Worm (Caenorhabditis elegans) whole organism, young adult: Measurements from ENCODE around the gene mboa-2.

ENCODE experiments used
- B0261.1 ChIP-seq: sonication (generic microtip); optimal IDR thresholded peaks from 2 replicates; lab custom pipeline; 2016; ENCODE audit warnings: mild to moderate bottlenecking, missing genetic modification characterization, moderate library complexity, missing compliant biosample characterization
- B0336.3 ChIP-seq: fragments of 200-800 bp; sonication (Bioruptor generic); IDR thresholded peaks from 2 replicates; pipeline ENCODE4 v1.3.6; 2022; ENCODE audit warnings: missing genetic modification characterization, missing compliant biosample characterization
- C06A6.2 ChIP-seq: fragments of 200-800 bp; sonication (Bioruptor generic); conservative IDR thresholded peaks from 2 replicates; pipeline ENCODE4 v1.3.6; 2022; ENCODE audit warnings: missing genetic modification characterization, missing compliant biosample characterization
- F39B2.1 ChIP-seq: fragments of 200-800 bp; sonication (Bioruptor generic); IDR thresholded peaks from 2 replicates; pipeline ENCODE4 v1.3.6; 2022; ENCODE audit warnings: missing genetic modification reagents, missing genetic modification characterization, missing compliant biosample characterization
- F49E8.2 ChIP-seq: sonication (generic microtip); optimal IDR thresholded peaks from 3 replicates; lab custom pipeline; 2017; ENCODE audit warnings: missing genetic modification characterization, mild to moderate bottlenecking, missing compliant biosample characterization, antibody characterized with exemption, moderate library complexity; ENCODE audit not compliant: insufficient read depth
- Y53F4B.3 ChIP-seq: fragments of 200-800 bp; sonication (Bioruptor generic); IDR thresholded peaks from 2 replicates; pipeline ENCODE4 v1.3.6; 2022; ENCODE audit warnings: missing genetic modification reagents, missing genetic modification characterization, missing compliant biosample characterization
- akir-1 ChIP-seq: fragments of 200-800 bp; sonication (Bioruptor generic); optimal IDR thresholded peaks from 2 replicates; lab custom pipeline; 2018; ENCODE audit warnings: mild to moderate bottlenecking, missing genetic modification characterization, moderate library complexity, missing compliant biosample characterization
- ama-1 ChIP-seq, 3 experiments: fragments of 150-350 bp in 1 of 3; sonication (generic microtip) in 2 of 3; optimal IDR thresholded peaks; 2 replicates each; lab custom pipeline; 2014 to 2018; ENCODE audit warnings: missing biosample characterization in 2 of 3, missing genetic modification characterization in 2 of 3, missing genetic modification reagents in 2 of 3
- aptf-2 ChIP-seq: fragments of 200-800 bp; sonication (Bioruptor generic); conservative IDR thresholded peaks from 2 replicates; pipeline ENCODE4 v1.3.6; 2022; ENCODE audit warnings: missing genetic modification reagents, missing genetic modification characterization, missing compliant biosample characterization
- aptf-3 ChIP-seq: fragments of 200-800 bp; sonication (Bioruptor generic); IDR thresholded peaks from 2 replicates; pipeline ENCODE4 v1.3.6; 2022; ENCODE audit warnings: missing genetic modification characterization, missing compliant biosample characterization
- athp-1 ChIP-seq: sonication (generic microtip); optimal IDR thresholded peaks from 2 replicates; lab custom pipeline; 2017; ENCODE audit warnings: mild to moderate bottlenecking, missing genetic modification characterization, missing compliant biosample characterization
- attf-5 ChIP-seq: fragments of 200-800 bp; sonication (Bioruptor generic); optimal IDR thresholded peaks from 2 replicates; lab custom pipeline; 2018; ENCODE audit warnings: mild to moderate bottlenecking, missing genetic modification characterization, missing compliant biosample characterization
- bed-1 ChIP-seq: fragments of 200-800 bp; sonication (Bioruptor generic); IDR thresholded peaks from 2 replicates; pipeline ENCODE4 v1.3.6; 2022; ENCODE audit warnings: missing genetic modification reagents, missing genetic modification characterization, missing compliant biosample characterization
- ceh-100 ChIP-seq: fragments of 200-800 bp; sonication (Bioruptor generic); IDR thresholded peaks from 2 replicates; pipeline ENCODE4 v1.3.6; 2022; ENCODE audit warnings: missing genetic modification reagents, missing genetic modification characterization, missing compliant biosample characterization
- ceh-40 ChIP-seq: fragments of 200-800 bp; sonication (Bioruptor generic); IDR thresholded peaks from 2 replicates; pipeline ENCODE4 v1.3.6; 2022; ENCODE audit warnings: missing genetic modification characterization, missing compliant biosample characterization
- dox-1 ChIP-seq: fragments of 200-800 bp; sonication (Bioruptor generic); IDR thresholded peaks from 2 replicates; pipeline ENCODE4 v1.3.6; 2022; ENCODE audit warnings: missing genetic modification reagents, missing genetic modification characterization, missing compliant biosample characterization
- ets-4 ChIP-seq: fragments of 200-800 bp; sonication (Bioruptor generic); optimal IDR thresholded peaks from 2 replicates; lab custom pipeline; 2018; ENCODE audit warnings: mild to moderate bottlenecking, missing genetic modification characterization, missing compliant biosample characterization
- hlh-26 ChIP-seq: fragments of 200-800 bp; sonication (Bioruptor generic); conservative IDR thresholded peaks from 2 replicates; pipeline ENCODE4 v1.3.6; 2022; ENCODE audit warnings: missing genetic modification reagents, missing genetic modification characterization, missing compliant biosample characterization
- hmg-1.2 ChIP-seq: fragments of 200-800 bp; sonication (Bioruptor generic); IDR thresholded peaks from 2 replicates; pipeline ENCODE4 v1.3.6; 2022; ENCODE audit warnings: missing genetic modification reagents, missing genetic modification characterization, missing compliant biosample characterization
- lag-1 ChIP-seq: fragments of 200-800 bp; sonication (Bioruptor generic); IDR thresholded peaks from 2 replicates; pipeline ENCODE4 v1.3.6; 2022; ENCODE audit warnings: missing genetic modification reagents, missing genetic modification characterization, missing compliant biosample characterization
- let-607 ChIP-seq, 2 experiments: fragments of 200-800 bp in 1 of 2; sonication (Bioruptor generic) in 1 of 2; sonication (generic microtip) in 1 of 2; optimal IDR thresholded peaks; 2 replicates each; lab custom pipeline; 2016 to 2018; ENCODE audit warnings: mild to moderate bottlenecking in 2 of 2, missing compliant biosample characterization in 2 of 2, missing genetic modification characterization in 2 of 2, moderate library complexity in 2 of 2, missing genotype in 1 of 2
- lin-26 ChIP-seq: fragments of 200-800 bp; sonication (Bioruptor generic); IDR thresholded peaks from 2 replicates; pipeline ENCODE4 v1.3.6; 2022; ENCODE audit warnings: missing genetic modification reagents, missing genetic modification characterization, missing compliant biosample characterization
- lin-40 ChIP-seq: sonication (generic microtip); optimal IDR thresholded peaks from 2 replicates; lab custom pipeline; 2016; ENCODE audit warnings: missing genetic modification characterization, mild to moderate bottlenecking, missing compliant biosample characterization, missing genotype, missing genetic modification reagents
- lsy-27 ChIP-seq: sonication (generic microtip); optimal IDR thresholded peaks from 2 replicates; lab custom pipeline; 2017; ENCODE audit warnings: missing genetic modification characterization, mild to moderate bottlenecking, missing compliant biosample characterization, antibody characterized with exemption, missing genotype, borderline replicate concordance; ENCODE audit not compliant: insufficient read depth
- madf-8 ChIP-seq: fragments of 200-800 bp; sonication (Bioruptor generic); conservative IDR thresholded peaks from 2 replicates; pipeline ENCODE4 v1.3.6; 2022; ENCODE audit warnings: missing genetic modification reagents, missing genetic modification characterization, missing compliant biosample characterization
- mcd-1 ChIP-seq: fragments of 200-800 bp; sonication (Bioruptor generic); IDR thresholded peaks from 2 replicates; pipeline ENCODE4 v1.3.6; 2022; ENCODE audit warnings: missing genetic modification reagents, missing genetic modification characterization, missing compliant biosample characterization
- mes-4 ChIP-seq: sonication (generic microtip); optimal IDR thresholded peaks from 2 replicates; lab custom pipeline; 2016; ENCODE audit warnings: missing genotype, missing genetic modification characterization, missing compliant biosample characterization
- mxl-1 ChIP-seq: sonication (generic microtip); optimal IDR thresholded peaks from 2 replicates; lab custom pipeline; 2016; ENCODE audit warnings: missing genetic modification characterization, missing compliant biosample characterization
- nfya-1 ChIP-seq: sonication (generic microtip); optimal IDR thresholded peaks from 2 replicates; lab custom pipeline; 2017; ENCODE audit warnings: antibody characterized with exemption, missing compliant biosample characterization, missing genetic modification characterization, borderline replicate concordance; ENCODE audit not compliant: insufficient read depth
- nfyb-1 ChIP-seq: fragments of 200-800 bp; sonication (Bioruptor generic); IDR thresholded peaks from 2 replicates; pipeline ENCODE4 v1.3.6; 2022; ENCODE audit warnings: missing genetic modification reagents, missing genetic modification characterization, missing compliant biosample characterization
- nhr-120 ChIP-seq: fragments of 200-800 bp; sonication (Bioruptor generic); IDR thresholded peaks from 2 replicates; pipeline ENCODE4 v1.3.6; 2022; ENCODE audit warnings: missing genetic modification characterization, missing compliant biosample characterization
- nhr-80 ChIP-seq: sonication (generic microtip); optimal IDR thresholded peaks from 2 replicates; lab custom pipeline; 2016; ENCODE audit warnings: missing genetic modification characterization, missing compliant biosample characterization
- pha-4 ChIP-seq: fragments of 150-350 bp; sonication (generic microtip); optimal IDR thresholded peaks from 2 replicates; lab custom pipeline; 2014; ENCODE audit warnings: missing biosample characterization, missing genetic modification reagents, missing genetic modification characterization
- rcor-1 ChIP-seq: fragments of 200-800 bp; sonication (Bioruptor generic); IDR thresholded peaks from 2 replicates; pipeline ENCODE4 v1.3.6; 2022; ENCODE audit warnings: missing genetic modification reagents, missing genetic modification characterization, missing compliant biosample characterization
- rec-8 ChIP-seq, 2 experiments: sonication (generic microtip); optimal IDR thresholded peaks; 2 replicates each; lab custom pipeline; 2016; ENCODE audit warnings: mild to moderate bottlenecking in 2 of 2, missing genetic modification characterization in 2 of 2, missing genetic modification reagents in 2 of 2, missing genotype in 2 of 2, missing biosample characterization in 1 of 2, missing compliant biosample characterization in 1 of 2, moderate library complexity in 1 of 2
- snpc-1.3 ChIP-seq: sonication (generic microtip); optimal IDR thresholded peaks from 2 replicates; lab custom pipeline; 2017; ENCODE audit warnings: missing genetic modification characterization, mild to moderate bottlenecking, missing compliant biosample characterization, antibody characterized with exemption, moderate library complexity, missing genotype, missing genetic modification reagents; ENCODE audit not compliant: insufficient read depth
- tbp1 ChIP-seq: fragments of 200-800 bp; sonication (Bioruptor generic); optimal IDR thresholded peaks from 2 replicates; lab custom pipeline; 2018; ENCODE audit warnings: mild to moderate bottlenecking, missing genetic modification characterization, missing compliant biosample characterization
- xnd-1 ChIP-seq: sonication (generic microtip); optimal IDR thresholded peaks from 2 replicates; lab custom pipeline; 2016; ENCODE audit warnings: missing genotype, missing genetic modification reagents, missing genetic modification characterization, missing compliant biosample characterization
- ztf-3 ChIP-seq: fragments of 200-800 bp; sonication (Bioruptor generic); optimal IDR thresholded peaks from 2 replicates; lab custom pipeline; 2018; ENCODE audit warnings: mild to moderate bottlenecking, missing genetic modification characterization, missing compliant biosample characterization

The mboa-2 gene

DNA sequence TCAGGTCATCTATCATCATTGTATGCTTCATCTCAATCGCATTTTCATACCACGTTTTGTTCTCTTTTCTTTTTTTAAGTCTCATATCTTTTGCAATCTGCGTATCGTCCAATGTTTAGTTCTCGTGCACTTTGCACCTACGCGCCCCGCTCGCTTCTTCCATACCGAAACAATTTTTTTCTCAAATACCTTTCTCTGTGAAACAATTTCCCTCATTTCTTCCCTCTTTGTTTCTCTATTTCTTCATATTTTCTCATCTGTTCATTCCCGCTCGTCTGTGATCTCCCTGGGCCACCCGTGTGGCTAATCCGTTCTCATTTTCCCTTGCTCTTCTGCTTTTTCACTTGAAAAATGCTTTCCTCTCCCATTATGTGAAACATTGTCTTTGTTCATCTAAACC lies 18.0 kb upstream of the mboa-2 start:
- no peak for TF ChIP-seq aptf-2 (GFP tag; lab: Robert Waterston, UW)
- peak; percentile 47 for TF ChIP-seq attf-5 (GFP tag; lab: Kevin White, UChicago)
- TF ChIP-seq ztf-3 (GFP tag; lab: Kevin White, UChicago) = no peak
- TF ChIP-seq C06A6.2 (GFP tag; lab: Robert Waterston, UW) = no peak
- TF ChIP-seq ceh-40 (GFP tag; lab: Robert Waterston, UW) = no peak
- no peak for TF ChIP-seq madf-8 (GFP tag; lab: Robert Waterston, UW)
- peak; percentile 19; the same call in 1 of the 2 replicates for TF ChIP-seq hmg-1.2
- TF ChIP-seq nhr-80 (tag; lab: Kevin White, UChicago) = peak; percentile 44
- TF ChIP-seq, all 124 proteins: peak for 3

DNA sequence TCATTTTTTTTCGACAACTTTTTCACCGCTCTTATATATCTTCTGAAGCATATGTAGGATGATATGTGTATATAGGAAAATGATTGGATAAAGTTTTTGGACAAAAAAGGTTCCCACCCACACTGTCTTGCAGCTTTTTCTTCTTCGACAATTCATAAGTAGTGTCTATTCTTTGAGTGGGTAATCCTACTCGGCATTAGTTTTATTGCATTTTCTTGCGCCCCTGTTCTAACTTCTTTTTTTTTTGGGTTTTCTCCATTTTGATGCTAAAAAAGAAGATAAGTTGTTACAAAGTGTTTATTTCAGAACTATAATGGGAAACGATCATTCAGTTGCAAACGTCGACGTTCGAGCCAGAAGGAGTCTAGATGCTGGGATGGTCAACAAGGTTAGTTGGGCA lies 12.0 kb upstream of the mboa-2 start, which contains the start of gene glb-3:
Gene glb-3 (plus strand): TSS at position 301 of the 400 bp plus-strand sequence.
- TF ChIP-seq B0336.3 (GFP tag; lab: Robert Waterston, UW) (no peak), let-607 (tag; optimal IDR thresholded peaks at IDR 0.05; lab: Kevin White, UChicago) (no peak), lin-26 (GFP tag; lab: Robert Waterston, UW) (no peak), akir-1 (no peak), rcor-1 (GFP tag; lab: Robert Waterston, UW) (no peak), B0261.1 (tag; lab: Kevin White, UChicago) (no peak), nfya-1 (tag; lab: Kevin White, UChicago) (no peak), tbp1 (GFP tag; lab: Kevin White, UChicago) (no peak), hlh-26 (GFP tag; lab: Robert Waterston, UW) (no peak), lag-1 (GFP tag; lab: Robert Waterston, UW) (no peak), C06A6.2 (GFP tag; lab: Robert Waterston, UW) (no peak), mes-4 (tag; lab: Kevin White, UChicago) (no peak), mxl-1 (tag; lab: Kevin White, UChicago) (no peak), athp-1 (tag; lab: Kevin White, UChicago) (no peak)

DNA sequence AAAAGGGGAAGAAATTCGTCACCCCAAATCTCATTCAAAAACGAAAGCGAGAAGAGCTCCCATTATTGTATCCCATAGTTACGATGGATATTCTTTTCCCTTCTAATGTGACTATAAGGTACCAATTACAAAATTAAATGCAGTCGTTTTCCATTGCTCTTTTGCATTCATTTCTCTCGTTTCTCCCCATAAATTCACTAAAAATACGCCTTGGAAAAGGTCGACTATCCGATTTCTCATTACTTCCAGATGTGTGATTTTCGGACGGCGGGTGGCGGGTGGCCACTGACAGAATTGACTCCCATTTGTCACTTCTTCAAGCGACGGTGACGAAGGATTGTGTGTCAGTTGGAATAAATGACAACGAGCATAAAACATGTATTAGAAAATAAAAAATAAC lies 11.2 kb upstream of the mboa-2 start:
- TF ChIP-seq nfyb-1 (GFP tag; lab: Robert Waterston, UW) = no peak
- TF ChIP-seq xnd-1 (tag; lab: Kevin White, UChicago) = no peak
- no peak for TF ChIP-seq snpc-1.3 (tag; lab: Kevin White, UChicago)
- no peak for TF ChIP-seq Y53F4B.3 (GFP tag; lab: Robert Waterston, UW)
- no peak for TF ChIP-seq dox-1 (GFP tag; lab: Robert Waterston, UW)
- TF ChIP-seq bed-1 (GFP tag; lab: Robert Waterston, UW) = no peak
- no peak for TF ChIP-seq ets-4 (GFP tag; lab: Kevin White, UChicago)
- TF ChIP-seq F39B2.1 (GFP tag; lab: Robert Waterston, UW) = no peak
- TF ChIP-seq pha-4 (tag; lab: Kevin White, UChicago) = no peak
- no peak for TF ChIP-seq aptf-3
- TF ChIP-seq lin-40 (tag; lab: Kevin White, UChicago) = no peak
- TF ChIP-seq lsy-27 (tag; lab: Kevin White, UChicago) = no peak
- TF ChIP-seq rec-8 (tag; optimal IDR thresholded peaks at IDR 0.05; lab: Kevin White, UChicago) = no peak
- TF ChIP-seq let-607 (tag; optimal IDR thresholded peaks at IDR 0.05; lab: Kevin White, UChicago) = no peak
- no peak for TF ChIP-seq ama-1 (optimal IDR thresholded peaks at IDR 0.05; lab: Kevin White, UChicago)
- TF ChIP-seq ama-1 (GFP tag; optimal IDR thresholded peaks at IDR 0.05; lab: Kevin White, UChicago) = no peak
- TF ChIP-seq ceh-100 (GFP tag; lab: Robert Waterston, UW) = no peak
- TF ChIP-seq nhr-120 (GFP tag; lab: Robert Waterston, UW) = no peak
- TF ChIP-seq F49E8.2 = no peak
- no peak for TF ChIP-seq madf-8 (GFP tag; lab: Robert Waterston, UW)
- no peak for TF ChIP-seq mcd-1 (GFP tag; lab: Robert Waterston, UW)
